Worm (Caenorhabditis elegans): Measurements from ENCODE around the gene txt-17.
"Not testable (repeated sequence)": the region's sequence is repeated elsewhere in the genome, so short reads cannot be mapped to it uniquely, and the experiment has no call there.

The txt-17 gene

ce11 chrV:7069605-7070004, 16.6 kb upstream of the txt-17 start:
- TF ChIP-seq nhr-11 (tag; optimal IDR thresholded peaks at IDR 0.05) (no peak), crh-2 (tag; optimal IDR thresholded peaks at IDR 0.05) (no peak), elt-3 (tag; optimal IDR thresholded peaks at IDR 0.05) (no peak), sma-9 (GFP tag; optimal IDR thresholded peaks at IDR 0.05) (no peak), sma-9 (tag; optimal IDR thresholded peaks at IDR 0.05) (no peak), sma-3 (GFP tag; optimal IDR thresholded peaks at IDR 0.05) (no peak), alr-1 (tag; optimal IDR thresholded peaks at IDR 0.05) (no peak), mab-5 (tag; optimal IDR thresholded peaks at IDR 0.05) (no peak), gmeb-1 (tag; optimal IDR thresholded peaks at IDR 0.05) (no peak), peb-1 (tag; optimal IDR thresholded peaks at IDR 0.05) (no peak), lin-13 (GFP tag; optimal IDR thresholded peaks at IDR 0.05) (no peak), ZK546.5 (tag; optimal IDR thresholded peaks at IDR 0.05) (no peak), egl-27 (tag; optimal IDR thresholded peaks at IDR 0.05) (no peak), snpc-4 (tag; optimal IDR thresholded peaks at IDR 0.05) (no peak), lin-11 (tag; optimal IDR thresholded peaks at IDR 0.05) (no peak), Y55F3AM.14 (GFP tag; optimal IDR thresholded peaks at IDR 0.05) (no peak), nhr-21 (tag; optimal IDR thresholded peaks at IDR 0.05) (no peak), elt-1 (tag; optimal IDR thresholded peaks at IDR 0.05) (no peak), C34F6.9 (tag; optimal IDR thresholded peaks at IDR 0.05) (no peak)

ce11 chrV:7068861-7069260, 15.9 kb upstream of the txt-17 start:
- TF ChIP-seq sma-9 (GFP tag; optimal IDR thresholded peaks at IDR 0.05) = no peak
- no peak for TF ChIP-seq sma-9 (tag; optimal IDR thresholded peaks at IDR 0.05)
- TF ChIP-seq nhr-6 (tag; optimal IDR thresholded peaks at IDR 0.05) = no peak
- no peak for TF ChIP-seq nhr-23 (tag; optimal IDR thresholded peaks at IDR 0.05)
- no peak for TF ChIP-seq ztf-1 (GFP tag; conservative IDR thresholded peaks at IDR 0.05)
- no peak for TF ChIP-seq egl-27 (tag; optimal IDR thresholded peaks at IDR 0.05)
- no peak for TF ChIP-seq nhr-21 (tag; optimal IDR thresholded peaks at IDR 0.05)
- no peak for TF ChIP-seq nhr-77 (tag; optimal IDR thresholded peaks at IDR 0.05)
- TF ChIP-seq fos-1 (tag; optimal IDR thresholded peaks at IDR 0.05) = no peak
- TF ChIP-seq elt-3 (tag; optimal IDR thresholded peaks at IDR 0.05) = no peak
- TF ChIP-seq dmd-4 (tag; optimal IDR thresholded peaks at IDR 0.05) = no peak
- no peak for TF ChIP-seq mbf-1 (tag; optimal IDR thresholded peaks at IDR 0.05)
- no peak for TF ChIP-seq elt-1 (tag; optimal IDR thresholded peaks at IDR 0.05)
- TF ChIP-seq mab-5 (tag; optimal IDR thresholded peaks at IDR 0.05) = no peak
- no peak for TF ChIP-seq nhr-237 (tag; optimal IDR thresholded peaks at IDR 0.05)
- no peak for TF ChIP-seq snpc-4 (tag; optimal IDR thresholded peaks at IDR 0.05)
- TF ChIP-seq nhr-25 (tag; optimal IDR thresholded peaks at IDR 0.05) = no peak
- no peak for TF ChIP-seq zag-1 (tag; optimal IDR thresholded peaks at IDR 0.05)
- no peak for TF ChIP-seq ama-1 (optimal IDR thresholded peaks at IDR 0.05)
- TF ChIP-seq peb-1 (tag; optimal IDR thresholded peaks at IDR 0.05) = no peak
- no peak for TF ChIP-seq ztf-4 (tag; optimal IDR thresholded peaks at IDR 0.05)

- no peak for TF ChIP-seq egl-27 (tag; optimal IDR thresholded peaks at IDR 0.05)
Observed at ce11 chrV:7065226-7065625, 12.2 kb upstream of the txt-17 start, which contains the start of gene Y57E12AR.1. Gene Y57E12AR.1, minus strand, starts transcription at chrV:7065326.

ce11 chrV:7062790-7063189, 9.8 kb upstream of the txt-17 start, which contains the start of gene tmem-258:
Gene tmem-258, plus strand, starts transcription at chrV:7063174.
- TF ChIP-seq F13H6.1 (tag; optimal IDR thresholded peaks at IDR 0.05); R02D3.7 (tag; optimal IDR thresholded peaks at IDR 0.05); blmp-1 (tag; optimal IDR thresholded peaks at IDR 0.05; ENCODE audit: insufficient read depth): not testable (repeated sequence)

- TF ChIP-seq peb-1 (tag; optimal IDR thresholded peaks at IDR 0.05) (no peak), ceh-82 (tag; optimal IDR thresholded peaks at IDR 0.05) (no peak), lin-11 (tag; optimal IDR thresholded peaks at IDR 0.05) (peak; percentile 51), ZK546.5 (tag; optimal IDR thresholded peaks at IDR 0.05) (no peak), ztf-1 (GFP tag; conservative IDR thresholded peaks at IDR 0.05) (no peak), ceh-16 (tag; optimal IDR thresholded peaks at IDR 0.05) (no peak), alr-1 (tag; optimal IDR thresholded peaks at IDR 0.05) (no peak), zag-1 (tag; optimal IDR thresholded peaks at IDR 0.05) (peak; percentile 17), sem-4 (tag; optimal IDR thresholded peaks at IDR 0.05) (peak; percentile 79), nhr-23 (tag; optimal IDR thresholded peaks at IDR 0.05) (no peak), nhr-10 (tag; optimal IDR thresholded peaks at IDR 0.05) (no peak), nhr-25 (tag; optimal IDR thresholded peaks at IDR 0.05) (peak; percentile 91), ama-1 (optimal IDR thresholded peaks at IDR 0.05) (no peak), nhr-21 (tag; optimal IDR thresholded peaks at IDR 0.05) (peak; percentile 73), unc-55 (GFP tag; optimal IDR thresholded peaks at IDR 0.05) (peak; percentile 79), sma-3 (GFP tag; optimal IDR thresholded peaks at IDR 0.05) (peak; percentile 80), lin-13 (GFP tag; optimal IDR thresholded peaks at IDR 0.05) (peak; percentile 73), snpc-4 (tag; optimal IDR thresholded peaks at IDR 0.05) (peak; percentile 60), mab-5 (tag; optimal IDR thresholded peaks at IDR 0.05) (peak; percentile 37), nhr-237 (tag; optimal IDR thresholded peaks at IDR 0.05) (peak; percentile 28), ztf-4 (tag; optimal IDR thresholded peaks at IDR 0.05) (peak; percentile 77), fos-1 (tag; optimal IDR thresholded peaks at IDR 0.05) (peak; percentile 51), Y55F3AM.14 (GFP tag; optimal IDR thresholded peaks at IDR 0.05) (no peak), nhr-129 (tag; optimal IDR thresholded peaks at IDR 0.05) (peak; percentile 91), skn-1 (tag; optimal IDR thresholded peaks at IDR 0.05) (peak; percentile 67), nhr-12 (tag; optimal IDR thresholded peaks at IDR 0.05) (no peak), aly-2 (tag; optimal IDR thresholded peaks at IDR 0.05) (no peak), mdl-1 (tag; optimal IDR thresholded peaks at IDR 0.05) (peak in 1 of 2 experiments; percentile 31), elt-1 (tag; optimal IDR thresholded peaks at IDR 0.05) (no peak), F13H6.1 (tag; optimal IDR thresholded peaks at IDR 0.05) (peak; percentile 83)
Observed at ce11 chrV:7060396-7060795, 7.4 kb upstream of the txt-17 start, which contains the start of the genes Y57E12AL.6 and Y57E12AL.1. Gene Y57E12AL.6, minus strand, starts transcription at chrV:7060470. Gene Y57E12AL.1, plus strand, starts transcription at chrV:7060530.
